Fruit fly (Drosophila melanogaster) ovary, adult (tissue): Measurements from ENCODE around the gene CG3473.

Source experiments
- CG17801 ChIP-seq: fragments of 200-800 bp; optimal IDR thresholded peaks from 2 replicates; lab custom pipeline; 2019; ENCODE audit warnings: missing biosample characterization, mild to moderate bottlenecking, missing genetic modification characterization, moderate library complexity; ENCODE audit not compliant: partially characterized antibody

The CG3473 gene

dm6 chr2L:14563626-14564025, at the start of gene CG3473:
Gene CG3473, minus strand, starts transcription at chr2L:14563726.
- no peak for TF ChIP-seq CG17801 (GFP tag; lab: Kevin White, UChicago)

- no peak for TF ChIP-seq CG17801 (GFP tag; lab: Kevin White, UChicago)
Measured at dm6 chr2L:14611358-14612037, 48.0 kb upstream of the CG3473 start.

DNA sequence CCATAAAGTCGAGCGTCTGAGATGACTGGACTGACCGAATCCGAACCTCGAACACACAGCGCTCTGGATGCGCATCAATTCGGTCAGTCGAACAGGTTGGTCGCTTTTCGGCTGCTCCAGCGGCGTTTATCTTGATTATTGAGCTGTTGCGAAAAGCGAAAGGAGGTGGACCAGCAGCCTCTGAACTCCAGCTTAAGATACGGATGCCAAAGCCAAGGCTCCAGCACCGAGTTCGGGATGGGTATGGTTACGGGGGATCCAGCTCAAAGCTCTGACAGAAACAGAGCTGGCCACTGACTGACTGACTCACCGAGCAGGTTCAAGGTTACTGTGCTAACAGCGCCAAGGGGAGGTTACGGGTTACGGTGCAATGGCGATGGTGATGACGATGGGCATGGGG, 42.6 kb upstream of the CG3473 start:
- no peak for TF ChIP-seq CG17801 (GFP tag; lab: Kevin White, UChicago)

- TF ChIP-seq CG17801 (GFP tag; lab: Kevin White, UChicago), result no peak
Measured at dm6 chr2L:14599058-14599789, 35.7 kb upstream of the CG3473 start.

DNA sequence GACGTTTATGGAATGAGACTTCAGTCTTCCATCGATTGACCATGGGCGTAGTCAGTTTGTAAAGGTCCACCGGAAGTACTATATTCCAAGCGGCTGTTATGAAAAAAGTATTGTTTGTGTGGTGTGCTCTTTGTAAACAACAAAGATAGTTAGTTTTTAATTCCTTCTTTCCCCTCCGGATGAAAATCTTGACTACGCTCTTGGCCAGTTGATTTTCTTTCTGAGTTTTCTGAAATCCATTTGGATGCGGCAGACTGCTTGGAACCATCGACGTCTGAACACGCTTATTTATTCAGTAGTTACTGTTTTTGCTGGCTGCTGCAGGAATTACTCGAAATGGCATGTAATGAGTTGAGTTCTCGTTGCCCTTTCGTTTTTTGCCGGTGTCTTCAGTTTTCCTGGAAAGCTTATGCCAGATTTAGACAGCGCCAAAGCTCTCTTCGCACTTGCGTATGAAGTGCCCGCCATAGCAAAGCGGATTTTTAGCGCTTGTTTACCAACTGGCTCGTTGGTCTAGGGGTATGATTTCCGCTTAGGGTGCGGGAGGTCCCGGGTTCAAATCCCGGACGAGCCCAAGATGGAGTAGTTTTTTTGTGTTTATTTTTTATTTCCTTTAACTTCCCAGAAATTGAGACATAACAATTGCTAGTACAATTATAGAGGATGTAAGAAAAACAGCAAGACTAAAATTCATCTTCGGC, 35.0 kb upstream of the CG3473 start:
- no peak for TF ChIP-seq CG17801 (GFP tag; lab: Kevin White, UChicago)

DNA sequence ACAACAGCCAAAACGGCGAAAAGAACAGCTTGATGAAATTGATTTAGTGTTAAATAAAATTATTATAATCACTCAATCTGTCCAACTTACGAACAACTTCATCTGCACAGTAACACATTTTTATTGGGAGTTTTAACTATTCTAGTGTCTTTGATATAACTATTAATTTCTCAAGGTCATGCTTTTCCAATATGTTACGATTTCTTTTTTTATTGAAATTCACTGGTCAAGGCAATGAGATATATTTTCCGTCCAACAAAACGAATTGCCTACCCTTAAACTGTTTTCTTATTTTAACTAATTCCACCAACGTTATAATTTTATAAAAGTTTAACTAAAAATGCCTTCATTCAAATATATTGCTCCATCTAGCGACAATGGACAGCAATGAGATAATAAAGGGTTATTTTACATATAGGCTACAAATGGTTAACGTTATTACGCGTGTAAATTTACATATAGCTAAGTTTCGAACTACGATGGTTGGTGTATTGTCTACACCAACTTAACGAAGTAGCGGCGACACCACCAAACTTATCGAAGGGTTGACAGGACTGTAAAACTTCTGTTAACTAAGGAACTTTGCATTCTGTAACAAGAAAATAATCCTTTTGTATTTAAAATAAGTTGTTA, 25.2 kb upstream of the CG3473 start:
- no peak for TF ChIP-seq CG17801 (GFP tag; lab: Kevin White, UChicago)

DNA sequence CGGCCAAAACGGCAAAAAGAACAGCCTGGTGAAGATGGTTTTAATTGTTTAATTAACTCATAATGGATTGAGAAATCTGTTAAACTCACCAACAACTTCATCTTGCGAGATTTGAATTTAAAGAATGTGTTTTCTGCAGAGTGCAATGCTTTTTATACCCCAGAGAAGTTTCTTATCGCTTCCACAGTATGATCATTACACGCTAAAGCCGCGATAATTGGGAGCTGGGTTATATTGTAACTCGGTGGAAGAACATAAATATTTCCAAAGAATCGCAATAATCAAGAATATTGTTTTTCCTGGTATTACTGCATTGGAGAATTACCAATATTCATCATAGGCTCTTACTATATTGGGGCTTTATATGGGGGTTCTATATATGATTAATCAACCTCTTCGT, 24.6 kb upstream of the CG3473 start, which contains the start of gene CG42680:
CG42680 (minus strand) TSS at position 101 of the 400 bp plus-strand sequence.
- no peak for TF ChIP-seq CG17801 (GFP tag; lab: Kevin White, UChicago)

- no peak for TF ChIP-seq CG17801 (GFP tag; lab: Kevin White, UChicago)
Measured at dm6 chr2L:14586714-14587481, 23.4 kb upstream of the CG3473 start.

DNA sequence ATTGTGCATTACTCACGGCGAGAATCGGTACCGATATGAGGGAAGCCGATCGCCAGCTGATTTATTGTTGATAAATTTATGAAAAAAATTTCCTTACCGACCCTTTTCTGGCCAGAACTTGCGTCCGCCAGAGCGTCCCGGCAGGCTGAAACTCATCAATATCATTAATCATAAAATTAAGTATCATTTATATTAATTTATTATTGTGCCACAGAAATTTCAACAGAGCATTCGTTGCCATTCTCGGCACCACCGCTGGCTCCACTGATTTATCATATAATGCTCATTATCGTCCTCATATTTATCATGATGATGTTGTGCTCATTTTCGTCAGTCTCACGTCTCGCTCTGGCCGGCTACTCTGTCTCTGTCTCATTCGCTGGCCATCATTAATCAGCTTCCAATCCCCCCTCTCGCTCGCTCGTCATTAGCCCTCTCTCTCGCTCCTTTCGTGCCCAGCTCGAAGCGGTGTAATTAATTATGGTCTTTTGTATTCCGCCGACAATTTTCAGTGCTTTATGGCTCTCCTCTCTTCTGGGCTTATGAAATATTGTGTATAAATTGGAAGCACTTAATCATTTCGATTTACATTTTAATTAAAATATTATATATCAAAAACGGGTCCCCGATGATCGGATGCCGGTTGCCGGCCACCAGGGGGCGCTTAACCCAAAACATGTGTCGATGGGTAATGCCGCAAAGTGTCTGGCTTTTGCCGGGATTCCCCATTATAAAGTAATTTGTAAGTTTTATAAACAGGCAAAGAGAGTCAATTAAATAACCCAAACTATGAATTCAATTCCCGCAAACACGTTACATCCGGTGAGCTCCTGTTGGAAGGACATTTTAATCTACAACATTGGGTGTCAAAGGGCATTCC, 17.4 kb upstream of the CG3473 start:
- no peak for TF ChIP-seq CG17801 (GFP tag; lab: Kevin White, UChicago)

- TF ChIP-seq CG17801 (GFP tag; lab: Kevin White, UChicago), result no peak
Measured at dm6 chr2L:14579449-14579848, 15.9 kb upstream of the CG3473 start.

DNA sequence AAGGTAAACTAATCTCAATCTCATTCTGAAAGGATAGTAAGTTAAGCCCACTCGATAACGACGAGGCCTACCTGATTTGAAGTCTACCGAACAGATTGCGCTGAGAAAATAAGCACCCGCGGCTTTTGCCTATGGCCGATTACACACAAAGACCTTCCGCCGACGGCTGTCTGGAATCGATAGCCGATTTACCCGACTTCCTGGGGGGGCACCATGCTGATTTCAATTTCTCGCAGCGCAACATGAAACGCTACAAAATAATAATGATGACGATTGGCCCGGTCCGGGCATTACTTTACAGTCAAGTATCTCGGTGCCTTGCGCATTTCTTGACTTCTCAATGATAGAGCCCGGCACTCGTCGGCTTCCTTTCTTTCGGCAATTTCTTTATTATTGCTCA, 13.6 kb upstream of the CG3473 start:
- TF ChIP-seq CG17801 (GFP tag; lab: Kevin White, UChicago), result no peak

dm6 chr2L:14574852-14575251, 11.3 kb upstream of the CG3473 start:
- TF ChIP-seq CG17801 (GFP tag; lab: Kevin White, UChicago), result no peak

- TF ChIP-seq CG17801 (GFP tag; lab: Kevin White, UChicago), result no peak
Measured at dm6 chr2L:14573216-14573909, 9.8 kb upstream of the CG3473 start.
